Fruit fly (Drosophila melanogaster) whole organism, prepupa: ENCODE data around the gene Osi12.

Experiments used
- CG3032 ChIP-seq: fragments of 200-800 bp; optimal IDR thresholded peaks from 2 replicates; lab custom pipeline; 2019; ENCODE audit warnings: missing biosample characterization, mild to moderate bottlenecking, missing genetic modification characterization, moderate library complexity
- Met ChIP-seq: fragments of 200-800 bp; sonication (Bioruptor generic); optimal IDR thresholded peaks from 3 replicates; lab custom pipeline; 2016; ENCODE audit warnings: missing biosample characterization, missing genetic modification characterization

DNA sequence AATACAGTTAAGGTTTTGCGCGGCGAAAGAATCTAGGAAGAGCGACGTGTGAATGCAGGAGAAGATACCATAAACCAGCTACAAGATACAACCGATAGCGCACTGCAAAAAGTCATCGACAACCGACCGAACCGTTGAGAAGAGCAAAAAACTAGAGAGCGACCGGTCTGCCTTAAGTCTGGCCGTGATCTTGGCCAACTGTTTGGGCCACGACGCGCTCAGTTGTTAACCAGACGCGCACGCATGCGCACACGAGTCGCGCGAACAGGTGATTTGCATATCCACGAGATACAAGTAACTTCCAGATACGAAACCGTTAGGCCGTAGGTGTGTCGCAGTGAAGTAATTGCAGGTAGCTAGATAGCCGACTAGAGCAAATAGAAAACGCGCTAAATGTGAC, 36.7 kb downstream of the Osi12 start:
- TF ChIP-seq Met (no peak), CG3032 (tag; lab: Kevin White, UChicago) (no peak)
